Fruit fly (Drosophila melanogaster) whole organism, wandering third instar larva: ENCODE results near the gene tyn.

Experiments used
- Abd-B ChIP-seq: fragments of >200 bp; optimal IDR thresholded peaks from 2 replicates; lab custom pipeline; 2017; ENCODE audit warnings: missing biosample characterization, missing genetic modification characterization
- CG32264 ChIP-seq: fragments of 200-800 bp; sonication (Bioruptor generic); optimal IDR thresholded peaks from 2 replicates; lab custom pipeline; 2016; ENCODE audit warnings: missing biosample characterization, missing genetic modification characterization
- CG9705 ChIP-seq: fragments of 200-800 bp; sonication (Bioruptor generic); optimal IDR thresholded peaks from 2 replicates; lab custom pipeline; 2018; ENCODE audit warnings: missing biosample characterization, mild to moderate bottlenecking, missing genetic modification characterization
- CrebA ChIP-seq: fragments of 200-800 bp; sonication (Bioruptor generic); optimal IDR thresholded peaks from 2 replicates; lab custom pipeline; 2016; ENCODE audit warnings: missing biosample characterization, mild to moderate bottlenecking, missing genetic modification characterization, borderline replicate concordance
- Dfd ChIP-seq: fragments of >200 bp; optimal IDR thresholded peaks from 2 replicates; lab custom pipeline; 2017; ENCODE audit warnings: missing biosample characterization, missing genetic modification characterization
- Dif ChIP-seq: fragments of 200-275, 200-300 bp; sonication (Bioruptor generic); optimal IDR thresholded peaks from 2 replicates; lab custom pipeline; 2018; ENCODE audit warnings: missing biosample characterization, missing genetic modification characterization; ENCODE audit not compliant: partially characterized antibody
- GATAd ChIP-seq: sonication (Bioruptor generic); optimal IDR thresholded peaks from 2 replicates; lab custom pipeline; 2016; ENCODE audit warnings: missing biosample characterization, missing genetic modification characterization
- HLH106 ChIP-seq: fragments of 200-800 bp; optimal IDR thresholded peaks from 3 replicates; lab custom pipeline; 2019; ENCODE audit warnings: missing biosample characterization, mild to moderate bottlenecking, missing genetic modification characterization, moderate library complexity
- Hnf4 ChIP-seq: fragments of 200-800 bp; sonication (Bioruptor generic); optimal IDR thresholded peaks from 2 replicates; lab custom pipeline; 2016; ENCODE audit warnings: missing biosample characterization, mild to moderate bottlenecking, missing genetic modification characterization
- Hr78 ChIP-seq: fragments of >200 bp; optimal IDR thresholded peaks from 2 replicates; lab custom pipeline; 2017; ENCODE audit warnings: missing biosample characterization, missing genetic modification characterization
- Hr83 ChIP-seq: fragments of 200-300 bp; sonication (Bioruptor generic); optimal IDR thresholded peaks from 2 replicates; lab custom pipeline; 2016; ENCODE audit warnings: missing biosample characterization, mild to moderate bottlenecking, missing genetic modification characterization, moderate library complexity; ENCODE audit not compliant: poor library complexity, severe bottlenecking
- Jra ChIP-seq: sonication (Bioruptor generic); optimal IDR thresholded peaks from 2 replicates; lab custom pipeline; 2016; ENCODE audit warnings: missing biosample characterization, missing genetic modification characterization
- Mio ChIP-seq: sonication (Bioruptor generic); optimal IDR thresholded peaks from 2 replicates; lab custom pipeline; 2016; ENCODE audit warnings: missing biosample characterization, missing genetic modification characterization
- Myc ChIP-seq: fragments of >200 bp; optimal IDR thresholded peaks from 2 replicates; lab custom pipeline; 2017
- N ChIP-seq: fragments of >200 bp; optimal IDR thresholded peaks from 2 replicates; lab custom pipeline; 2018; ENCODE audit warnings: missing biosample characterization, missing external identifiers, missing genetic modification characterization
- OdsH ChIP-seq: fragments of 200-800 bp; sonication (Bioruptor generic); optimal IDR thresholded peaks from 2 replicates; lab custom pipeline; 2016; ENCODE audit warnings: missing biosample characterization, mild to moderate bottlenecking, missing genetic modification characterization
- Rel ChIP-seq, 2 experiments: fragments of 200-800 bp; sonication (Bioruptor generic) in 1 of 2; optimal IDR thresholded peaks; 2 replicates in 1 of 2; 3 replicates in 1 of 2; lab custom pipeline; 2016 to 2019; ENCODE audit warnings: mild to moderate bottlenecking in 2 of 2, missing biosample characterization in 2 of 2, missing genetic modification characterization in 2 of 2, moderate library complexity in 1 of 2
- Sp1 ChIP-seq: fragments of 200-800 bp; sonication (Bioruptor generic); optimal IDR thresholded peaks from 3 replicates; lab custom pipeline; 2019; ENCODE audit warnings: missing biosample characterization, mild to moderate bottlenecking, missing genetic modification characterization, moderate library complexity
- Vsx2 ChIP-seq: fragments of 200-300, 225-300 bp; sonication (Bioruptor generic); optimal IDR thresholded peaks from 2 replicates; lab custom pipeline; 2018; ENCODE audit warnings: missing biosample characterization, missing genetic modification characterization; ENCODE audit not compliant: partially characterized antibody
- br ChIP-seq: fragments of 200-800 bp; sonication (Bioruptor generic); optimal IDR thresholded peaks from 2 replicates; lab custom pipeline; 2016; ENCODE audit warnings: missing biosample characterization, missing genetic modification characterization
- brk ChIP-seq: fragments of 200-800 bp; sonication (Bioruptor generic); optimal IDR thresholded peaks from 2 replicates; lab custom pipeline; 2016; ENCODE audit warnings: missing biosample characterization, mild to moderate bottlenecking, missing genetic modification characterization
- dl ChIP-seq, 2 experiments: fragments of 175-275, 200-275 bp in 1 of 2; fragments of 200-275 bp in 1 of 2; sonication (Bioruptor generic); optimal IDR thresholded peaks; lab custom pipeline; 2018; ENCODE audit warnings: mild to moderate bottlenecking in 2 of 2, missing biosample characterization in 2 of 2, missing genetic modification characterization in 2 of 2, moderate library complexity in 2 of 2; ENCODE audit not compliant: partially characterized antibody in 2 of 2, insufficient read depth in 1 of 2
- dmrt93B ChIP-seq: fragments of 200-800 bp; sonication (Bioruptor generic); optimal IDR thresholded peaks from 2 replicates; lab custom pipeline; 2018; ENCODE audit warnings: missing biosample characterization, mild to moderate bottlenecking, missing genetic modification characterization
- ey ChIP-seq: fragments of 200-800 bp; sonication (Bioruptor generic); optimal IDR thresholded peaks from 2 replicates; lab custom pipeline; 2016; ENCODE audit warnings: missing biosample characterization, missing genetic modification characterization
- foxo ChIP-seq, 2 experiments: fragments of 200-800 bp; sonication (Bioruptor generic); optimal IDR thresholded peaks; 2 replicates in 1 of 2; 3 replicates in 1 of 2; lab custom pipeline; 2016 to 2017; ENCODE audit warnings: missing biosample characterization in 2 of 2, missing genetic modification characterization in 2 of 2
- fru ChIP-seq: fragments of 200-800 bp; sonication (Bioruptor generic); optimal IDR thresholded peaks from 3 replicates; lab custom pipeline; 2016; ENCODE audit warnings: missing biosample characterization, mild to moderate bottlenecking, missing genetic modification characterization
- h ChIP-seq: fragments of 200-800 bp; sonication (Bioruptor generic); optimal IDR thresholded peaks from 3 replicates; lab custom pipeline; 2016; ENCODE audit warnings: missing biosample characterization, mild to moderate bottlenecking, missing genetic modification characterization
- jim ChIP-seq: fragments of 175-275, 200-325 bp; sonication (Bioruptor generic); optimal IDR thresholded peaks from 2 replicates; lab custom pipeline; 2016; ENCODE audit warnings: missing biosample characterization, mild to moderate bottlenecking, missing genetic modification characterization
- lola ChIP-seq: fragments of >200 bp; optimal IDR thresholded peaks from 2 replicates; lab custom pipeline; 2017; ENCODE audit warnings: missing biosample characterization, missing genetic modification characterization
- psq ChIP-seq: fragments of 200-800 bp; sonication (Bioruptor generic); optimal IDR thresholded peaks from 3 replicates; lab custom pipeline; 2017; ENCODE audit warnings: missing biosample characterization, mild to moderate bottlenecking, missing genetic modification characterization, moderate library complexity
- rgr ChIP-seq: fragments of 200-800 bp; sonication (Bioruptor generic); optimal IDR thresholded peaks from 3 replicates; lab custom pipeline; 2016; ENCODE audit warnings: missing biosample characterization, mild to moderate bottlenecking, missing genetic modification characterization
- sage ChIP-seq: fragments of 200-800 bp; sonication (Bioruptor generic); optimal IDR thresholded peaks from 2 replicates; lab custom pipeline; 2016; ENCODE audit warnings: missing biosample characterization, mild to moderate bottlenecking, missing genetic modification characterization
- sv ChIP-seq: fragments of 200-800 bp; sonication (Bioruptor generic); optimal IDR thresholded peaks from 3 replicates; lab custom pipeline; 2016; ENCODE audit warnings: missing biosample characterization, missing genetic modification characterization
- tai ChIP-seq: sonication (Bioruptor generic); optimal IDR thresholded peaks from 2 replicates; lab custom pipeline; 2016; ENCODE audit warnings: missing biosample characterization, missing genetic modification characterization
- usp ChIP-seq: fragments of >200 bp; optimal IDR thresholded peaks from 2 replicates; lab custom pipeline; 2017; ENCODE audit warnings: missing biosample characterization, missing genetic modification characterization
- woc ChIP-seq: sonication (Bioruptor generic); optimal IDR thresholded peaks from 2 replicates; lab custom pipeline; 2016; ENCODE audit warnings: missing biosample characterization, mild to moderate bottlenecking, missing genetic modification characterization

The tyn gene

dm6 chrX:175542-176197 is 35.6 kb downstream of the tyn start:
- TF ChIP-seq tai (peak; percentile 48), Sp1 (GFP tag; lab: Kevin White, UChicago) (peak; percentile 80), Rel (GFP tag; optimal IDR thresholded peaks at IDR 0.05; lab: Kevin White, UChicago) (no peak), Rel (tag; optimal IDR thresholded peaks at IDR 0.05; lab: Kevin White, UChicago) (peak; percentile 40), Abd-B (no peak), woc (peak; percentile 84), sage (GFP tag; lab: Kevin White, UChicago) (peak; percentile 46), Hr83 (GFP tag; lab: Kevin White, UChicago) (no peak), dl (GFP tag; optimal IDR thresholded peaks at IDR 0.05; lab: Kevin White, UChicago; ENCODE audit: insufficient read depth in 1 of 2, partially characterized antibody in 2 of 2) (no peak), h (GFP tag; lab: Kevin White, UChicago) (peak; percentile 88), Myc (no peak), psq (GFP tag; lab: Kevin White, UChicago) (peak; percentile 76), brk (GFP tag; lab: Kevin White, UChicago) (peak; percentile 32), rgr (GFP tag; lab: Kevin White, UChicago) (peak; percentile 77), Hnf4 (GFP tag; lab: Kevin White, UChicago) (peak; percentile 67), Mio (GFP tag; lab: Kevin White, UChicago) (no peak), usp (GFP tag; lab: Kevin White, UChicago) (no peak), OdsH (GFP tag; lab: Kevin White, UChicago) (peak; percentile 81), fru (GFP tag; lab: Kevin White, UChicago) (peak; percentile 88), ey (GFP tag; lab: Kevin White, UChicago) (peak; percentile 82), CG9705 (GFP tag; lab: Kevin White, UChicago) (peak; percentile 63), HLH106 (tag; lab: Kevin White, UChicago) (peak; percentile 83), Hr78 (GFP tag; lab: Kevin White, UChicago) (no peak), br (GFP tag; lab: Kevin White, UChicago) (peak; percentile 72), sv (GFP tag; lab: Kevin White, UChicago) (no peak), Vsx2 (GFP tag; lab: Kevin White, UChicago) (no peak), GATAd (GFP tag; lab: Kevin White, UChicago) (no peak), Dif (GFP tag; lab: Kevin White, UChicago) (no peak), jim (GFP tag; lab: Kevin White, UChicago) (no peak), N (GFP tag; lab: Kevin White, UChicago) (no peak), foxo (GFP tag; optimal IDR thresholded peaks at IDR 0.05; lab: Kevin White, UChicago) (peak in 1 of 2 experiments; percentile 77), Jra (GFP tag; lab: Kevin White, UChicago) (no peak), CrebA (GFP tag; lab: Kevin White, UChicago) (no peak), dmrt93B (GFP tag; lab: Kevin White, UChicago) (peak; percentile 58), lola (GFP tag; lab: Kevin White, UChicago) (no peak), Dfd (no peak), CG32264 (GFP tag; lab: Kevin White, UChicago) (peak; percentile 55)

dm6 chrX:180462-180861 is 40.3 kb downstream of the tyn start:
- TF ChIP-seq fru (GFP tag; lab: Kevin White, UChicago) (no peak), GATAd (GFP tag; lab: Kevin White, UChicago) (no peak), HLH106 (tag; lab: Kevin White, UChicago) (no peak), foxo (GFP tag; optimal IDR thresholded peaks at IDR 0.05; lab: Kevin White, UChicago) (no peak), br (GFP tag; lab: Kevin White, UChicago) (no peak), ey (GFP tag; lab: Kevin White, UChicago) (no peak), jim (GFP tag; lab: Kevin White, UChicago) (no peak), sv (GFP tag; lab: Kevin White, UChicago) (no peak), Jra (GFP tag; lab: Kevin White, UChicago) (no peak), CG32264 (GFP tag; lab: Kevin White, UChicago) (no peak), tai (no peak), lola (GFP tag; lab: Kevin White, UChicago) (no peak), sage (GFP tag; lab: Kevin White, UChicago) (no peak), Dif (GFP tag; lab: Kevin White, UChicago) (no peak), Myc (no peak), Dfd (no peak)
- TF ChIP-seq, all 38 proteins: peak for 0
